Worm (Caenorhabditis elegans) whole organism, young adult: Measurements from ENCODE around the gene F45E6.1.
A peak's percentile ranks its signal among the peaks of the same experiment; 100 is the strongest.

Source experiments
- B0019.2 ChIP-seq: fragments of 200-800 bp; sonication (Bioruptor generic); conservative IDR thresholded peaks from 2 replicates; pipeline ENCODE4 v1.3.6; 2022; ENCODE audit warnings: missing genetic modification reagents, missing genetic modification characterization, missing compliant biosample characterization
- B0261.1 ChIP-seq: sonication (generic microtip); optimal IDR thresholded peaks from 2 replicates; lab custom pipeline; 2016; ENCODE audit warnings: mild to moderate bottlenecking, missing genetic modification characterization, moderate library complexity, missing compliant biosample characterization
- B0336.3 ChIP-seq: fragments of 200-800 bp; sonication (Bioruptor generic); IDR thresholded peaks from 2 replicates; pipeline ENCODE4 v1.3.6; 2022; ENCODE audit warnings: missing genetic modification characterization, missing compliant biosample characterization
- C06A6.2 ChIP-seq: fragments of 200-800 bp; sonication (Bioruptor generic); conservative IDR thresholded peaks from 2 replicates; pipeline ENCODE4 v1.3.6; 2022; ENCODE audit warnings: missing genetic modification characterization, missing compliant biosample characterization
- F37B4.10 ChIP-seq: fragments of 200-800 bp; sonication (Bioruptor generic); IDR thresholded peaks from 2 replicates; pipeline ENCODE4 v1.3.6; 2022; ENCODE audit warnings: missing genetic modification characterization, missing compliant biosample characterization
- K11D2.4 ChIP-seq: fragments of 200-800 bp; sonication (Bioruptor generic); IDR thresholded peaks from 2 replicates; pipeline ENCODE4 v1.3.6; 2022; ENCODE audit warnings: missing genetic modification reagents, missing genetic modification characterization, missing compliant biosample characterization
- K12H6.12 ChIP-seq: fragments of 200-800 bp; sonication (Bioruptor generic); optimal IDR thresholded peaks from 2 replicates; lab custom pipeline; 2018; ENCODE audit warnings: mild to moderate bottlenecking, missing genetic modification characterization, missing compliant biosample characterization
- Y53G8AR.9 ChIP-seq: fragments of 200-800 bp; sonication (Bioruptor generic); conservative IDR thresholded peaks from 2 replicates; pipeline ENCODE4 v1.3.6; 2022; ENCODE audit warnings: missing genetic modification reagents, missing genetic modification characterization, missing compliant biosample characterization
- ZK185.1 ChIP-seq: sonication (generic microtip); optimal IDR thresholded peaks from 2 replicates; lab custom pipeline; 2016; ENCODE audit warnings: mild to moderate bottlenecking, missing genetic modification characterization, missing compliant biosample characterization; ENCODE audit not compliant: poor library complexity, severe bottlenecking
- akir-1 ChIP-seq: fragments of 200-800 bp; sonication (Bioruptor generic); optimal IDR thresholded peaks from 2 replicates; lab custom pipeline; 2018; ENCODE audit warnings: mild to moderate bottlenecking, missing genetic modification characterization, moderate library complexity, missing compliant biosample characterization
- ama-1 ChIP-seq, 3 experiments: fragments of 150-350 bp in 1 of 3; sonication (generic microtip) in 2 of 3; optimal IDR thresholded peaks; 2 replicates each; lab custom pipeline; 2014 to 2018; ENCODE audit warnings: missing biosample characterization in 2 of 3, missing genetic modification characterization in 2 of 3, missing genetic modification reagents in 2 of 3
- aptf-3 ChIP-seq: fragments of 200-800 bp; sonication (Bioruptor generic); IDR thresholded peaks from 2 replicates; pipeline ENCODE4 v1.3.6; 2022; ENCODE audit warnings: missing genetic modification characterization, missing compliant biosample characterization
- athp-1 ChIP-seq: sonication (generic microtip); optimal IDR thresholded peaks from 2 replicates; lab custom pipeline; 2017; ENCODE audit warnings: mild to moderate bottlenecking, missing genetic modification characterization, missing compliant biosample characterization
- attf-6 ChIP-seq: fragments of 200-800 bp; sonication (Bioruptor generic); IDR thresholded peaks from 2 replicates; pipeline ENCODE4 v1.3.6; 2022; ENCODE audit warnings: missing genetic modification reagents, missing genetic modification characterization, missing compliant biosample characterization
- bed-1 ChIP-seq: fragments of 200-800 bp; sonication (Bioruptor generic); IDR thresholded peaks from 2 replicates; pipeline ENCODE4 v1.3.6; 2022; ENCODE audit warnings: missing genetic modification reagents, missing genetic modification characterization, missing compliant biosample characterization
- cebp-1 ChIP-seq, 2 experiments: fragments of 200-800 bp in 1 of 2; sonication (Bioruptor generic) in 1 of 2; sonication (generic microtip) in 1 of 2; IDR thresholded peaks in 1 of 2; optimal IDR thresholded peaks in 1 of 2; 2 replicates each; pipeline versions ENCODE4 v1.3.6 to Lab custom; 2017 to 2022; ENCODE audit warnings: missing compliant biosample characterization in 2 of 2, missing genetic modification characterization in 2 of 2, mild to moderate bottlenecking in 1 of 2, missing genetic modification reagents in 1 of 2, moderate library complexity in 1 of 2
- ceh-100 ChIP-seq: fragments of 200-800 bp; sonication (Bioruptor generic); IDR thresholded peaks from 2 replicates; pipeline ENCODE4 v1.3.6; 2022; ENCODE audit warnings: missing genetic modification reagents, missing genetic modification characterization, missing compliant biosample characterization
- ceh-27 ChIP-seq: fragments of 200-800 bp; sonication (Bioruptor generic); optimal IDR thresholded peaks from 2 replicates; lab custom pipeline; 2018; ENCODE audit warnings: mild to moderate bottlenecking, missing genetic modification characterization, moderate library complexity, missing compliant biosample characterization
- ceh-79 ChIP-seq: sonication (generic microtip); optimal IDR thresholded peaks from 2 replicates; lab custom pipeline; 2017; ENCODE audit warnings: mild to moderate bottlenecking, missing genetic modification characterization, missing compliant biosample characterization
- gei-17 ChIP-seq: fragments of 200-800 bp; sonication (Bioruptor generic); optimal IDR thresholded peaks from 2 replicates; lab custom pipeline; 2018; ENCODE audit warnings: mild to moderate bottlenecking, missing genetic modification characterization, missing compliant biosample characterization
- hlh-26 ChIP-seq: fragments of 200-800 bp; sonication (Bioruptor generic); conservative IDR thresholded peaks from 2 replicates; pipeline ENCODE4 v1.3.6; 2022; ENCODE audit warnings: missing genetic modification reagents, missing genetic modification characterization, missing compliant biosample characterization
- hrde-1 ChIP-seq: sonication (generic microtip); optimal IDR thresholded peaks from 2 replicates; lab custom pipeline; 2016; ENCODE audit warnings: missing genetic modification characterization, mild to moderate bottlenecking, missing compliant biosample characterization, moderate library complexity, missing genotype, missing genetic modification reagents, borderline replicate concordance
- hsf-1 ChIP-seq: fragments of 200-800 bp; sonication (Bioruptor generic); IDR thresholded peaks from 2 replicates; pipeline ENCODE4 v1.3.6; 2022; ENCODE audit warnings: missing genetic modification reagents, missing genetic modification characterization, missing compliant biosample characterization
- lsy-27 ChIP-seq: sonication (generic microtip); optimal IDR thresholded peaks from 2 replicates; lab custom pipeline; 2017; ENCODE audit warnings: missing genetic modification characterization, mild to moderate bottlenecking, missing compliant biosample characterization, antibody characterized with exemption, missing genotype, borderline replicate concordance; ENCODE audit not compliant: insufficient read depth
- mes-4 ChIP-seq: sonication (generic microtip); optimal IDR thresholded peaks from 2 replicates; lab custom pipeline; 2016; ENCODE audit warnings: missing genotype, missing genetic modification characterization, missing compliant biosample characterization
- nfyb-1 ChIP-seq: fragments of 200-800 bp; sonication (Bioruptor generic); IDR thresholded peaks from 2 replicates; pipeline ENCODE4 v1.3.6; 2022; ENCODE audit warnings: missing genetic modification reagents, missing genetic modification characterization, missing compliant biosample characterization
- nhr-80 ChIP-seq: sonication (generic microtip); optimal IDR thresholded peaks from 2 replicates; lab custom pipeline; 2016; ENCODE audit warnings: missing genetic modification characterization, missing compliant biosample characterization
- rec-8 ChIP-seq, 2 experiments: sonication (generic microtip); optimal IDR thresholded peaks; 2 replicates each; lab custom pipeline; 2016; ENCODE audit warnings: mild to moderate bottlenecking in 2 of 2, missing genetic modification characterization in 2 of 2, missing genetic modification reagents in 2 of 2, missing genotype in 2 of 2, missing biosample characterization in 1 of 2, missing compliant biosample characterization in 1 of 2, moderate library complexity in 1 of 2
- sea-2 ChIP-seq: fragments of 200-800 bp; sonication (Bioruptor generic); IDR thresholded peaks from 2 replicates; pipeline ENCODE4 v1.3.6; 2022; ENCODE audit warnings: missing genetic modification characterization, missing compliant biosample characterization
- snpc-1.1 ChIP-seq: sonication (generic microtip); optimal IDR thresholded peaks from 2 replicates; lab custom pipeline; 2017; ENCODE audit warnings: missing genetic modification characterization, mild to moderate bottlenecking, missing compliant biosample characterization, antibody characterized with exemption, moderate library complexity, missing genotype, missing genetic modification reagents; ENCODE audit not compliant: insufficient read depth
- tbp1 ChIP-seq: fragments of 200-800 bp; sonication (Bioruptor generic); optimal IDR thresholded peaks from 2 replicates; lab custom pipeline; 2018; ENCODE audit warnings: mild to moderate bottlenecking, missing genetic modification characterization, missing compliant biosample characterization
- tlf-1 ChIP-seq: fragments of 200-800 bp; sonication (Bioruptor generic); optimal IDR thresholded peaks from 2 replicates; lab custom pipeline; 2018; ENCODE audit warnings: mild to moderate bottlenecking, missing genetic modification characterization, missing compliant biosample characterization
- unc-130 ChIP-seq: sonication (generic microtip); optimal IDR thresholded peaks from 2 replicates; lab custom pipeline; 2016; ENCODE audit warnings: missing genetic modification reagents, missing genetic modification characterization, missing compliant biosample characterization
- zfh-2 ChIP-seq: fragments of 200-800 bp; sonication (Bioruptor generic); conservative IDR thresholded peaks from 2 replicates; pipeline ENCODE4 v1.3.6; 2022; ENCODE audit warnings: missing genetic modification reagents, missing genetic modification characterization, missing compliant biosample characterization
- ztf-3 ChIP-seq: fragments of 200-800 bp; sonication (Bioruptor generic); optimal IDR thresholded peaks from 2 replicates; lab custom pipeline; 2018; ENCODE audit warnings: mild to moderate bottlenecking, missing genetic modification characterization, missing compliant biosample characterization

Gene F45E6.1

ce11 chrX:12452143-12452570 is 25.1 kb downstream of the F45E6.1 start (continued):
- TF ChIP-seq F37B4.10, result no peak
- TF ChIP-seq tbp1 (GFP tag; lab: Kevin White, UChicago), result no peak
- peak; percentile 11 for TF ChIP-seq B0261.1
- TF ChIP-seq tlf-1 (GFP tag; lab: Kevin White, UChicago), result no peak
- TF ChIP-seq ceh-100, result no peak
- TF ChIP-seq mes-4 (tag; lab: Kevin White, UChicago), result no peak
- peak; percentile 58; the same call in 1 of the 2 replicates for TF ChIP-seq B0336.3
- no peak for TF ChIP-seq snpc-1.1 (tag; lab: Kevin White, UChicago)
- no peak for TF ChIP-seq akir-1 (GFP tag; lab: Kevin White, UChicago)
- no peak for TF ChIP-seq athp-1 (tag; lab: Kevin White, UChicago)
- no peak for TF ChIP-seq ZK185.1 (tag; lab: Kevin White, UChicago)
- no peak for TF ChIP-seq hrde-1 (tag; lab: Kevin White, UChicago)
- peak; percentile 50 for TF ChIP-seq gei-17 (GFP tag; lab: Kevin White, UChicago)
- no peak for TF ChIP-seq Y53G8AR.9 (GFP tag; lab: Robert Waterston, UW)
- no peak for TF ChIP-seq rec-8 (tag; optimal IDR thresholded peaks at IDR 0.05; lab: Kevin White, UChicago)
- no peak for TF ChIP-seq ztf-3 (GFP tag; lab: Kevin White, UChicago)
- no peak for TF ChIP-seq lsy-27 (tag; lab: Kevin White, UChicago)
- no peak for TF ChIP-seq C06A6.2 (GFP tag; lab: Robert Waterston, UW)
- TF ChIP-seq cebp-1 (GFP tag; IDR thresholded peaks at IDR 0.05; lab: Robert Waterston, UW), result no peak
- peak; percentile 71 for TF ChIP-seq cebp-1 (tag; optimal IDR thresholded peaks at IDR 0.05; lab: Kevin White, UChicago)
- TF ChIP-seq hlh-26, result no peak
- TF ChIP-seq aptf-3 (GFP tag; lab: Robert Waterston, UW), result no peak
- TF ChIP-seq zfh-2, result peak; percentile 97
- no peak for TF ChIP-seq unc-130 (GFP tag; lab: Kevin White, UChicago)
- TF ChIP-seq B0019.2, result no peak
- no peak for TF ChIP-seq bed-1
- peak; percentile 61 for TF ChIP-seq ceh-27 (GFP tag; lab: Kevin White, UChicago)
- TF ChIP-seq K11D2.4, result peak; percentile 56
- TF ChIP-seq attf-6, result no peak
- TF ChIP-seq hsf-1, result no peak
- peak; percentile 62 for TF ChIP-seq K12H6.12 (tag; lab: Kevin White, UChicago)
- no peak for TF ChIP-seq sea-2
- peak; percentile 11 for TF ChIP-seq ceh-79 (tag; lab: Kevin White, UChicago)
- peak; percentile 18; the same call in 1 of the 2 replicates for TF ChIP-seq nfyb-1 (GFP tag; lab: Robert Waterston, UW)

- no peak for TF ChIP-seq ama-1 (optimal IDR thresholded peaks at IDR 0.05; lab: Kevin White, UChicago)
- no peak for TF ChIP-seq ama-1 (GFP tag; optimal IDR thresholded peaks at IDR 0.05; lab: Kevin White, UChicago)
- TF ChIP-seq nhr-80 (tag; lab: Kevin White, UChicago), result peak; percentile 58
These were observed 26.0 kb downstream of the F45E6.1 start for ce11 chrX:12451258-12451657.
